Fruit fly (Drosophila melanogaster) whole organism, prepupa: ENCODE results near the gene Ciz1.

Source experiments
- Blimp-1 ChIP-seq: fragments of 200-800 bp; sonication (Bioruptor generic); optimal IDR thresholded peaks from 3 replicates; lab custom pipeline; 2017; ENCODE audit warnings: missing biosample characterization, missing genetic modification characterization, mild to moderate bottlenecking, moderate library complexity, missing genetic modification reagents
- CG10631 ChIP-seq: fragments of 200-800 bp; sonication (Bioruptor generic); optimal IDR thresholded peaks from 2 replicates; lab custom pipeline; 2016; ENCODE audit warnings: missing biosample characterization, missing genetic modification characterization
- CG10669 ChIP-seq: fragments of 200-800 bp; sonication (Bioruptor generic); optimal IDR thresholded peaks from 3 replicates; lab custom pipeline; 2018; ENCODE audit warnings: missing biosample characterization, mild to moderate bottlenecking, missing genetic modification characterization, moderate library complexity
- CG11294 ChIP-seq: fragments of 200-800 bp; sonication (Bioruptor generic); IDR thresholded peaks from 2 replicates; pipeline ENCODE4 v1.3.6; 2022; ENCODE audit warnings: missing biosample characterization, missing genetic modification characterization
- CG1621 ChIP-seq: fragments of 200-800 bp; sonication (Bioruptor generic); optimal IDR thresholded peaks from 3 replicates; lab custom pipeline; 2018; ENCODE audit warnings: missing biosample characterization, mild to moderate bottlenecking, missing genetic modification characterization
- CG16779 ChIP-seq: fragments of 200-800 bp; sonication (Bioruptor generic); optimal IDR thresholded peaks from 3 replicates; lab custom pipeline; 2017; ENCODE audit warnings: missing biosample characterization, mild to moderate bottlenecking, missing genetic modification characterization
- CG3032 ChIP-seq: fragments of 200-800 bp; optimal IDR thresholded peaks from 2 replicates; lab custom pipeline; 2019; ENCODE audit warnings: missing biosample characterization, mild to moderate bottlenecking, missing genetic modification characterization, moderate library complexity
- CG31627 ChIP-seq: fragments of 200-800 bp; sonication (Bioruptor generic); optimal IDR thresholded peaks from 3 replicates; lab custom pipeline; 2016; ENCODE audit warnings: missing biosample characterization, missing genetic modification characterization
- CG32006 ChIP-seq: fragments of 200-800 bp; sonication (Bioruptor generic); optimal IDR thresholded peaks from 3 replicates; lab custom pipeline; 2017; ENCODE audit warnings: missing biosample characterization, mild to moderate bottlenecking, missing genetic modification characterization
- CG34406 ChIP-seq: fragments of 200-800 bp; sonication (Bioruptor generic); optimal IDR thresholded peaks from 3 replicates; lab custom pipeline; 2016; ENCODE audit warnings: missing biosample characterization, missing genetic modification characterization
- CG3919 ChIP-seq: fragments of 200-800 bp; sonication (Bioruptor generic); optimal IDR thresholded peaks from 3 replicates; lab custom pipeline; 2016; ENCODE audit warnings: missing biosample characterization, missing genetic modification characterization
- CG4318 ChIP-seq: fragments of 200-800 bp; sonication (Bioruptor generic); optimal IDR thresholded peaks from 3 replicates; lab custom pipeline; 2017; ENCODE audit warnings: missing biosample characterization, mild to moderate bottlenecking, missing genetic modification characterization
- CG6163 ChIP-seq: fragments of 200-800 bp; sonication (Bioruptor generic); IDR thresholded peaks from 3 replicates; pipeline ENCODE4 v1.3.6; 2022; ENCODE audit warnings: missing biosample characterization, missing genetic modification characterization
- CG6276 ChIP-seq: fragments of 200-800 bp; sonication (Bioruptor generic); optimal IDR thresholded peaks from 2 replicates; lab custom pipeline; 2017; ENCODE audit warnings: missing biosample characterization, mild to moderate bottlenecking, missing genetic modification characterization
- CG6854 ChIP-seq: fragments of 200-800 bp; sonication (Bioruptor generic); optimal IDR thresholded peaks from 2 replicates; lab custom pipeline; 2017; ENCODE audit warnings: missing biosample characterization, mild to moderate bottlenecking, missing genetic modification characterization
- CG7368 ChIP-seq: fragments of 200-800 bp; sonication (Bioruptor generic); optimal IDR thresholded peaks from 3 replicates; lab custom pipeline; 2016; ENCODE audit warnings: missing biosample characterization, missing genetic modification characterization
- CG8319 ChIP-seq: fragments of 200-800 bp; sonication (Bioruptor generic); optimal IDR thresholded peaks from 3 replicates; lab custom pipeline; 2016; ENCODE audit warnings: missing biosample characterization, missing genetic modification characterization
- CG8632 ChIP-seq: fragments of 200-800 bp; sonication (Bioruptor generic); optimal IDR thresholded peaks from 3 replicates; lab custom pipeline; 2016; ENCODE audit warnings: missing biosample characterization, missing genetic modification characterization
- CG9139 ChIP-seq: fragments of 200-800 bp; sonication (Bioruptor generic); optimal IDR thresholded peaks from 3 replicates; lab custom pipeline; 2017; ENCODE audit warnings: missing biosample characterization, mild to moderate bottlenecking, missing genetic modification characterization
- Eip75B ChIP-seq: fragments of 200-800 bp; sonication (Bioruptor generic); optimal IDR thresholded peaks from 3 replicates; lab custom pipeline; 2016; ENCODE audit warnings: missing biosample characterization, missing genetic modification characterization
- Eip78C ChIP-seq: fragments of 200-800 bp; sonication (Bioruptor generic); peaks from one replicate; lab custom pipeline; 2016; ENCODE audit warnings: missing biosample characterization, missing genetic modification characterization
- Eip93F ChIP-seq: fragments of 200-800 bp; sonication (Bioruptor generic); optimal IDR thresholded peaks from 2 replicates; lab custom pipeline; 2016; ENCODE audit warnings: missing biosample characterization, mild to moderate bottlenecking, missing genetic modification characterization
- Ets96B ChIP-seq: fragments of 200-800 bp; optimal IDR thresholded peaks from 2 replicates; lab custom pipeline; 2019; ENCODE audit warnings: missing biosample characterization, mild to moderate bottlenecking, missing genetic modification characterization, moderate library complexity
- Gug ChIP-seq: fragments of 200-800 bp; sonication (Bioruptor generic); IDR thresholded peaks from 2 replicates; pipeline ENCODE4 v1.3.6; 2022; ENCODE audit warnings: missing biosample characterization, missing genetic modification characterization
- Hr38 ChIP-seq: sonication (Bioruptor generic); optimal IDR thresholded peaks from 2 replicates; lab custom pipeline; 2016; ENCODE audit warnings: missing biosample characterization, missing genetic modification characterization
- Hr39 ChIP-seq: fragments of 200-800 bp; sonication (Bioruptor generic); optimal IDR thresholded peaks from 2 replicates; lab custom pipeline; 2016; ENCODE audit warnings: missing biosample characterization, missing genetic modification characterization
- Hr4 ChIP-seq: fragments of 200-800 bp; sonication (Bioruptor generic); optimal IDR thresholded peaks from 3 replicates; lab custom pipeline; 2016; ENCODE audit warnings: missing biosample characterization, missing genetic modification characterization
- Met ChIP-seq: fragments of 200-800 bp; sonication (Bioruptor generic); optimal IDR thresholded peaks from 3 replicates; lab custom pipeline; 2016; ENCODE audit warnings: missing biosample characterization, missing genetic modification characterization
- OdsH ChIP-seq: fragments of 200-800 bp; sonication (Bioruptor generic); optimal IDR thresholded peaks from 3 replicates; lab custom pipeline; 2016; ENCODE audit warnings: missing biosample characterization, missing genetic modification characterization
- Smox ChIP-seq: fragments of 200-800 bp; sonication (Bioruptor generic); optimal IDR thresholded peaks from 3 replicates; lab custom pipeline; 2016; ENCODE audit warnings: missing biosample characterization, missing genetic modification characterization
- Sox102F ChIP-seq: fragments of 200-800 bp; sonication (Bioruptor generic); optimal IDR thresholded peaks from 2 replicates; lab custom pipeline; 2016; ENCODE audit warnings: missing biosample characterization, mild to moderate bottlenecking, missing genetic modification characterization
- Sox14 ChIP-seq: fragments of 200-800 bp; sonication (Bioruptor generic); optimal IDR thresholded peaks from 3 replicates; lab custom pipeline; 2016; ENCODE audit warnings: missing biosample characterization, missing genetic modification characterization
- Sox15 ChIP-seq: fragments of 200-800 bp; sonication (Bioruptor generic); optimal IDR thresholded peaks from 3 replicates; lab custom pipeline; 2016; ENCODE audit warnings: missing biosample characterization, missing genetic modification characterization
- achi ChIP-seq: fragments of 200-800 bp; sonication (Bioruptor generic); optimal IDR thresholded peaks from 3 replicates; lab custom pipeline; 2016; ENCODE audit warnings: missing biosample characterization, missing genetic modification characterization
- acj6 ChIP-seq: fragments of 200-800 bp; sonication (Bioruptor generic); optimal IDR thresholded peaks from 3 replicates; lab custom pipeline; 2016; ENCODE audit warnings: missing biosample characterization, missing genetic modification characterization
- cyc ChIP-seq: fragments of 200-800 bp; sonication (Bioruptor generic); optimal IDR thresholded peaks from 3 replicates; lab custom pipeline; 2016; ENCODE audit warnings: missing biosample characterization, missing genetic modification characterization
- dac ChIP-seq: fragments of 200-800 bp; sonication (Bioruptor generic); optimal IDR thresholded peaks from 2 replicates; lab custom pipeline; 2017; ENCODE audit warnings: missing biosample characterization, mild to moderate bottlenecking, missing genetic modification characterization
- dsx ChIP-seq: fragments of 200-800 bp; optimal IDR thresholded peaks from 3 replicates; lab custom pipeline; 2019; ENCODE audit warnings: missing biosample characterization, mild to moderate bottlenecking, missing genetic modification characterization, moderate library complexity; ENCODE audit not compliant: poor library complexity, severe bottlenecking
- eg ChIP-seq: fragments of 200-800 bp; sonication (Bioruptor generic); IDR thresholded peaks from 3 replicates; pipeline ENCODE4 v1.3.6; 2022; ENCODE audit warnings: missing biosample characterization, missing genetic modification characterization
- fd59A ChIP-seq: fragments of 200-800 bp; sonication (Bioruptor generic); optimal IDR thresholded peaks from 2 replicates; lab custom pipeline; 2017; ENCODE audit warnings: missing biosample characterization, mild to moderate bottlenecking, missing genetic modification characterization, missing genetic modification reagents
- fkh ChIP-seq: fragments of 200-800 bp; sonication (Bioruptor generic); optimal IDR thresholded peaks from 3 replicates; lab custom pipeline; 2017; ENCODE audit warnings: missing biosample characterization, mild to moderate bottlenecking, missing genetic modification characterization, moderate library complexity
- lz ChIP-seq: fragments of 200-800 bp; sonication (Bioruptor generic); optimal IDR thresholded peaks from 3 replicates; lab custom pipeline; 2016; ENCODE audit warnings: missing biosample characterization, missing genetic modification characterization
- pdm3 ChIP-seq: fragments of 200-800 bp; sonication (Bioruptor generic); optimal IDR thresholded peaks from 3 replicates; lab custom pipeline; 2016; ENCODE audit warnings: missing biosample characterization, missing genetic modification characterization
- salr ChIP-seq, 2 experiments: fragments of 200-800 bp; sonication (Bioruptor generic); optimal IDR thresholded peaks; 3 replicates each; lab custom pipeline; 2016 to 2018; ENCODE audit warnings: missing biosample characterization in 2 of 2, missing genetic modification characterization in 2 of 2, mild to moderate bottlenecking in 1 of 2
- ss ChIP-seq, 2 experiments: fragments of 200-800 bp; sonication (Bioruptor generic); optimal IDR thresholded peaks; 2 replicates in 1 of 2; 3 replicates in 1 of 2; lab custom pipeline; 2017 to 2018; ENCODE audit warnings: mild to moderate bottlenecking in 2 of 2, missing biosample characterization in 2 of 2, missing genetic modification characterization in 2 of 2, moderate library complexity in 1 of 2
- svp ChIP-seq: fragments of 200-800 bp; sonication (Bioruptor generic); peaks from one replicate; lab custom pipeline; 2016; ENCODE audit warnings: missing biosample characterization, missing genetic modification characterization
- vri ChIP-seq: fragments of 200-800 bp; sonication (Bioruptor generic); optimal IDR thresholded peaks from 3 replicates; lab custom pipeline; 2016; ENCODE audit warnings: missing biosample characterization, mild to moderate bottlenecking, missing genetic modification characterization

The Ciz1 gene

DNA sequence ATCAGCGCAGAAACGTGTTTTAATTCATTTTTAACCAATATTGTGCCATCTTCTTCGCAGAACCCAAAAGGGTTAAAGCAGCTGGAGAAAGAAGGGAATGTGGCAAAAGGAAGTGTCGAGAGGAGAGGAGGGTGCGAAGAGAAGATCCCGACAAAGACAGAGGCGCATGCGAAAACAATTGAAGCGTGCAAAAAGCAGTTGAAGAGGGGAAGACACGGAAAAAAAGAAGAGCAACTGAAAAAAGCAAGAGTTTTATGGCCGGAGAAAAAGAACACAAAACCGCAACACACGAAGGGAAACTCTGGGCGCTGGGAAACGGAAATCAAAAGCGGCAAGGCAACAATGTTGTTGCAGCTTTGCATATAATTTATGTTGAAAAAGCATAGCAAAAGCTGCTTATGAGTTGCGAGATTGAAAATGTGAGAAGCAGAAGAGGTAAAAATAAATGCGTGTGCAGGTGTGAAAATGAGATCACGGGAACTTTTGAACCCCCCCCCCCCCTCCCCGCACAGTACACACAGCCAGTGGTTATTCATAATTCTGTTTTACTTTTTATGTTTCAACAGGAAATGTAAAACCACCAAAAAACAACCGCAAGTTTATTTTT is 11.2 kb upstream of the Ciz1 start:
- TF ChIP-seq CG3032 (tag; lab: Kevin White, UChicago) (peak; percentile 29), ss (GFP tag; optimal IDR thresholded peaks at IDR 0.05; lab: Kevin White, UChicago) (peak; percentile 40 to 43), CG1621 (peak; percentile 73), vri (GFP tag; lab: Kevin White, UChicago) (no peak), Sox102F (peak; percentile 55), achi (GFP tag; lab: Kevin White, UChicago) (peak; percentile 6), Blimp-1 (GFP tag; lab: Kevin White, UChicago) (peak; percentile 87), Eip78C (GFP tag; lab: Kevin White, UChicago) (peak; percentile 54), CG32006 (GFP tag; lab: Kevin White, UChicago) (no peak), CG8319 (GFP tag; lab: Kevin White, UChicago) (no peak), fd59A (peak; percentile 13), dsx (GFP tag; lab: Kevin White, UChicago) (peak; percentile 87), Ets96B (peak; percentile 8), CG8632 (peak; percentile 11), dac (GFP tag; lab: Kevin White, UChicago) (no peak), Met (peak; percentile 7), Sox14 (GFP tag; lab: Kevin White, UChicago) (peak; percentile 31), Sox15 (GFP tag; lab: Kevin White, UChicago) (no peak)

DNA sequence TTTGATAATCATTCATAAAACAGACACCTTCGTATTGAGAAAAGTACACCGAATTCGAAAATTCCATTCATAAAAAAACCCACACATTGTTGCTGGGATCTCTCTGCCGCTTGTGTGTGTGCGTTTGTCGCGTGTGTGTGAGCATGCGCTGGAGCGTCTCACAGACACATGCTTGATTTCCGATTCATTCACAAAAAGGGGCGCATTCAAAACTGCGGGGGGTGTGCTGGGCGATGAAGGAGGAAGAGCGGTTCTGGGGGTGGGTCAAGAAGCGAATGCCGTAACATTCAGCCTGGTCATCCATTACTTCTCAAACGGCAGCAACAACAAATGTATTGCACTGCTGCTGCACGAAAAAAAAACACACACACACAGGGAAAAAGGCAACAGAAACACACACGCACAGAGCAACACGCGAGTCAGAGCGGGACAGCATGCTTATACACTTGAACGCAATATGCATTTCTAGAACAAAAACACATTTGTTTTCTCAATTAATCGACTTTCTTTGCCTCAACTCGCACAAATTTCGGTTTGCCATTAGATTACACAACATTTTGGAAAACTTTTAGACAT is 10.5 kb upstream of the Ciz1 start:
- TF ChIP-seq CG6163 (GFP tag; lab: Robert Waterston, UW) (peak; percentile 66), CG11294 (no peak), CG9139 (GFP tag; lab: Kevin White, UChicago) (no peak), svp (GFP tag; lab: Kevin White, UChicago) (peak; percentile 72), CG6854 (GFP tag; lab: Kevin White, UChicago) (no peak), CG3919 (peak; percentile 42), Eip75B (GFP tag; lab: Kevin White, UChicago) (peak; percentile 37), Met (no peak), CG4318 (GFP tag; lab: Kevin White, UChicago) (no peak), pdm3 (GFP tag; lab: Kevin White, UChicago) (no peak), CG16779 (peak; percentile 56), Eip93F (no peak), Hr39 (no peak), Gug (GFP tag; lab: Robert Waterston, UW) (no peak; the same call in 1 of the 2 replicates), CG6276 (GFP tag; lab: Kevin White, UChicago) (peak; percentile 1), OdsH (GFP tag; lab: Kevin White, UChicago) (no peak), CG31627 (no peak), vri (GFP tag; lab: Kevin White, UChicago) (peak; percentile 82), Ets96B (peak; percentile 1), Blimp-1 (GFP tag; lab: Kevin White, UChicago) (no peak), fkh (GFP tag; lab: Kevin White, UChicago) (peak; percentile 14), ss (GFP tag; optimal IDR thresholded peaks at IDR 0.05; lab: Kevin White, UChicago) (peak; percentile 30 to 40), Sox102F (no peak), salr (GFP tag; optimal IDR thresholded peaks at IDR 0.05; lab: Kevin White, UChicago) (peak in 1 of 2 experiments; percentile 7), CG8632 (no peak), Hr38 (no peak), Hr4 (no peak), acj6 (GFP tag; lab: Kevin White, UChicago) (no peak), lz (GFP tag; lab: Kevin White, UChicago) (no peak), CG34406 (GFP tag; lab: Kevin White, UChicago) (no peak), dac (GFP tag; lab: Kevin White, UChicago) (no peak), CG10631 (GFP tag; lab: Kevin White, UChicago) (no peak), Smox (no peak), eg (peak; percentile 44; the same call in 1 of the 3 replicates), cyc (GFP tag; lab: Kevin White, UChicago) (no peak), CG3032 (tag; lab: Kevin White, UChicago) (no peak), CG7368 (peak; percentile 14), CG10669 (no peak), dsx (GFP tag; lab: Kevin White, UChicago) (peak; percentile 95)
